Fruit fly (Drosophila melanogaster): ENCODE results near the gene CG44290.

- TF ChIP-seq mam (GFP tag; optimal IDR thresholded peaks at IDR 0.05) (no peak), Fer1 (GFP tag; optimal IDR thresholded peaks at IDR 0.05) (no peak), CG10654 (GFP tag; optimal IDR thresholded peaks at IDR 0.05) (no peak), HHEX (GFP tag; optimal IDR thresholded peaks at IDR 0.05) (no peak), CHES-1-like (GFP tag; optimal IDR thresholded peaks at IDR 0.05) (no peak), CG8765 (GFP tag; IDR thresholded peaks at IDR 0.05) (no peak), nom (GFP tag; optimal IDR thresholded peaks at IDR 0.05) (no peak), CG3995 (GFP tag; optimal IDR thresholded peaks at IDR 0.05) (no peak)
These were observed 1.8 kb upstream of the CG44290 start for dm6 chr3R:27442483-27442979.
